Fruit fly (Drosophila melanogaster) whole organism, larva: ENCODE results near the gene Ir85a.

Source experiments
- noc ChIP-seq: fragments of 200-800 bp; sonication (Bioruptor generic); optimal IDR thresholded peaks from 3 replicates; lab custom pipeline; 2019; ENCODE audit warnings: missing biosample characterization, mild to moderate bottlenecking, missing genetic modification characterization, moderate library complexity

The Ir85a gene

dm6 chr3R:8846154-8846648 lies 51.7 kb downstream of the Ir85a start:
- TF ChIP-seq noc (tag; lab: Kevin White, UChicago) = peak; percentile 42
